Worm (Caenorhabditis elegans): ENCODE results near the gene T10B5.7.

The T10B5.7 gene

ce11 chrV:1829973-1830372, 16.0 kb upstream of the T10B5.7 start, which contains the start of gene Y32G9B.1:
TSS of gene Y32G9B.1 (minus strand) at chrV:1830073.
- no peak for TF ChIP-seq mdl-1 (tag; optimal IDR thresholded peaks at IDR 0.05)
- TF ChIP-seq nhr-25 (tag; optimal IDR thresholded peaks at IDR 0.05): peak; percentile 48

- no peak for TF ChIP-seq pha-4 (tag; optimal IDR thresholded peaks at IDR 0.05)
- TF ChIP-seq unc-62 (GFP tag; optimal IDR thresholded peaks at IDR 0.05): no peak
- TF ChIP-seq nhr-12 (tag; optimal IDR thresholded peaks at IDR 0.05): no peak
- TF ChIP-seq ceh-82 (tag; optimal IDR thresholded peaks at IDR 0.05): no peak
- TF ChIP-seq nhr-67 (tag; optimal IDR thresholded peaks at IDR 0.05): no peak
- TF ChIP-seq nhr-11 (tag; optimal IDR thresholded peaks at IDR 0.05): no peak
- TF ChIP-seq fkh-2 (tag; optimal IDR thresholded peaks at IDR 0.05): no peak
- TF ChIP-seq snpc-4 (tag; optimal IDR thresholded peaks at IDR 0.05): no peak
- TF ChIP-seq ztf-11 (tag; optimal IDR thresholded peaks at IDR 0.05): no peak
- TF ChIP-seq daf-12 (tag; optimal IDR thresholded peaks at IDR 0.05): no peak
- TF ChIP-seq egl-5 (tag; optimal IDR thresholded peaks at IDR 0.05): no peak
- no peak for TF ChIP-seq jun-1 (tag; optimal IDR thresholded peaks at IDR 0.05)
- no peak for TF ChIP-seq ceh-9 (tag; optimal IDR thresholded peaks at IDR 0.05)
- no peak for TF ChIP-seq eor-1 (tag; optimal IDR thresholded peaks at IDR 0.05)
- no peak for TF ChIP-seq nfya-1 (tag; optimal IDR thresholded peaks at IDR 0.05; ENCODE audit: insufficient read depth)
Observed at ce11 chrV:1841744-1842143, 4.3 kb upstream of the T10B5.7 start, which contains the start of gene T10B5.8. TSS of gene T10B5.8 (plus strand) at chrV:1842044.

ce11 chrV:1848590-1848989, 2.6 kb downstream of the T10B5.7 start:
- TF ChIP-seq unc-62 (GFP tag; optimal IDR thresholded peaks at IDR 0.05): no peak
- TF ChIP-seq nhr-12 (tag; optimal IDR thresholded peaks at IDR 0.05): no peak
- TF ChIP-seq eor-1 (tag; optimal IDR thresholded peaks at IDR 0.05): no peak

- TF ChIP-seq ceh-28 (tag; optimal IDR thresholded peaks at IDR 0.05) (no peak), nhr-23 (tag; optimal IDR thresholded peaks at IDR 0.05) (peak; percentile 90), eor-1 (tag; optimal IDR thresholded peaks at IDR 0.05) (no peak), nhr-25 (tag; optimal IDR thresholded peaks at IDR 0.05) (peak; percentile 52), lin-39 (tag; optimal IDR thresholded peaks at IDR 0.05) (peak; percentile 3), ceh-9 (tag; optimal IDR thresholded peaks at IDR 0.05) (no peak), nhr-12 (tag; optimal IDR thresholded peaks at IDR 0.05) (no peak)
Observed at ce11 chrV:1855087-1855486, 9.1 kb downstream of the T10B5.7 start.

- TF ChIP-seq eor-1 (tag; optimal IDR thresholded peaks at IDR 0.05): no peak
- no peak for TF ChIP-seq egl-5 (tag; optimal IDR thresholded peaks at IDR 0.05)
- TF ChIP-seq lsy-12 (tag; optimal IDR thresholded peaks at IDR 0.05): no peak
- TF ChIP-seq unc-62 (GFP tag; optimal IDR thresholded peaks at IDR 0.05): no peak
- no peak for TF ChIP-seq lin-15B (tag; optimal IDR thresholded peaks at IDR 0.05)
- no peak for TF ChIP-seq nhr-11 (tag; optimal IDR thresholded peaks at IDR 0.05)
- no peak for TF ChIP-seq elt-1 (tag; optimal IDR thresholded peaks at IDR 0.05)
Observed at ce11 chrV:1856176-1856575, 10.2 kb downstream of the T10B5.7 start, which contains the start of gene T10B5.10. TSS of gene T10B5.10 (minus strand) at chrV:1856276.

- TF ChIP-seq ztf-4 (tag; optimal IDR thresholded peaks at IDR 0.05) (no peak), jun-1 (tag; optimal IDR thresholded peaks at IDR 0.05) (no peak), nhr-76 (tag; optimal IDR thresholded peaks at IDR 0.05) (no peak), ztf-11 (tag; optimal IDR thresholded peaks at IDR 0.05) (no peak), mdl-1 (tag; optimal IDR thresholded peaks at IDR 0.05) (no peak), daf-12 (tag; optimal IDR thresholded peaks at IDR 0.05) (no peak), nhr-12 (tag; optimal IDR thresholded peaks at IDR 0.05) (no peak)
Observed at ce11 chrV:1857840-1858239, 11.8 kb downstream of the T10B5.7 start.

- TF ChIP-seq zag-1 (tag; optimal IDR thresholded peaks at IDR 0.05) (no peak), skn-1 (tag; optimal IDR thresholded peaks at IDR 0.05) (no peak), nhr-28 (tag; optimal IDR thresholded peaks at IDR 0.05) (no peak), nhr-12 (tag; optimal IDR thresholded peaks at IDR 0.05) (no peak), elt-2 (tag; optimal IDR thresholded peaks at IDR 0.05) (no peak), nhr-237 (tag; optimal IDR thresholded peaks at IDR 0.05) (no peak), mdl-1 (tag; optimal IDR thresholded peaks at IDR 0.05) (no peak), sea-2 (GFP tag; optimal IDR thresholded peaks at IDR 0.05) (no peak), ceh-9 (tag; optimal IDR thresholded peaks at IDR 0.05) (no peak), aly-2 (tag; optimal IDR thresholded peaks at IDR 0.05) (no peak), elt-1 (tag; optimal IDR thresholded peaks at IDR 0.05) (no peak), ceh-16 (tag; optimal IDR thresholded peaks at IDR 0.05) (no peak), pha-4 (tag; optimal IDR thresholded peaks at IDR 0.05) (no peak), mml-1 (tag; optimal IDR thresholded peaks at IDR 0.05) (no peak), nhr-23 (tag; optimal IDR thresholded peaks at IDR 0.05) (no peak), nhr-76 (tag; optimal IDR thresholded peaks at IDR 0.05) (no peak), unc-62 (GFP tag; optimal IDR thresholded peaks at IDR 0.05) (no peak), pqm-1 (tag; optimal IDR thresholded peaks at IDR 0.05) (no peak)
Observed at ce11 chrV:1862954-1863353, 17.0 kb downstream of the T10B5.7 start.

All from whole organism, L3 larva.